Fruit fly (Drosophila melanogaster): ENCODE measurements around the gene ntc.

ntc gene

DNA sequence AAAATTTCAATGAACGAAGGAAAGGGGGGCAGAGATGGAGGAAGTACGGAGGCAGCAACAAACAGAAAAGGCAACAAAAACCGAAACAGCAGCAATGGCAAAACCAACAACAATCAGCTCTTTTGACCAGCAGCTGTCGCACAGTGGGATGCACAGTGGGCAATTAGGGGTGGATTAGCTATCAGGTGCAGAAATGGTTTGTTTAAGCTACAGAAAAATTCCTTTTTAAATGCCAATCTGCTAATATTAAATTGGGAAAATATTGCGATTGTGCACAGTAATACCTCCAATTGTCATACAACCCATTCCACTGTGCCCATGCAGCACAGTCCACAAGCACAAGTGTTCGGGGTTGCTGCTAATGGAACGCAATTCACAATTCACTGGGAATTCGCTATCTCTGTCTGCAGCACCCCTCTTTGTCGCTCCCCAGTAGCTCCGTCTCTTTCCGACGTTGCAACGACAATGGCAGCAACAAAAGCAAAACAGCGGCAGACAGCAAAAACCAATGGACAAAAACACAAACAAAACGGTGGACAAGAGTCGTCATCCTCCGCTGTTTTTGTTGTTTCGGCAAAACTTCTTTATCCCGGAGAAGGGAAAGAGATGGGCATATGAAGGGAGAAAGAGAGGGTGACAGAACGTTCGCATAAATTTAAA lies 21.1 kb downstream of the ntc start (continued):
- TF ChIP-seq CG8281 (tag; optimal IDR thresholded peaks at IDR 0.05), result peak; percentile 60
- TF ChIP-seq Bdp1 (GFP tag; optimal IDR thresholded peaks at IDR 0.05), result peak; percentile 90
- peak; percentile 86 for TF ChIP-seq p53 (GFP tag; optimal IDR thresholded peaks at IDR 0.05)
- TF ChIP-seq CG9817 (tag; optimal IDR thresholded peaks at IDR 0.05), result peak; percentile 82
- TF ChIP-seq Atf-2 (GFP tag; optimal IDR thresholded peaks at IDR 0.05), result peak; percentile 96
- TF ChIP-seq unpg (GFP tag; optimal IDR thresholded peaks at IDR 0.05), result peak; percentile 96
- peak; percentile 76 for TF ChIP-seq schlank (tag; optimal IDR thresholded peaks at IDR 0.05)
- TF ChIP-seq Dad (GFP tag; optimal IDR thresholded peaks at IDR 0.05), result peak; percentile 90
- TF ChIP-seq stc (GFP tag; IDR thresholded peaks at IDR 0.05), result peak; percentile 97
- TF ChIP-seq kay (GFP tag; optimal IDR thresholded peaks at IDR 0.05), result peak; percentile 82
- TF ChIP-seq slou (GFP tag; optimal IDR thresholded peaks at IDR 0.05), result peak; percentile 85
- TF ChIP-seq fd96Cb (tag; optimal IDR thresholded peaks at IDR 0.05), result peak; percentile 89
- peak in 1 of 2 experiments; percentile 58 for TF ChIP-seq tll (GFP tag; optimal IDR thresholded peaks at IDR 0.05)
- TF ChIP-seq zen (tag; optimal IDR thresholded peaks at IDR 0.05), result peak; percentile 87
- TF ChIP-seq abd-A (tag; optimal IDR thresholded peaks at IDR 0.05), result peak; percentile 25
- no peak for TF ChIP-seq bigmax (GFP tag; optimal IDR thresholded peaks at IDR 0.05)
- peak; percentile 93 for TF ChIP-seq CG1602 (GFP tag; optimal IDR thresholded peaks at IDR 0.05)
- TF ChIP-seq sob (GFP tag; IDR thresholded peaks at IDR 0.05), result peak; percentile 94
- TF ChIP-seq ttk (GFP tag; IDR thresholded peaks at IDR 0.05), result peak; percentile 96
- TF ChIP-seq luna (GFP tag; optimal IDR thresholded peaks at IDR 0.05), result peak; percentile 80
- no peak for TF ChIP-seq pan (optimal IDR thresholded peaks at IDR 0.05)
- TF ChIP-seq pan (GFP tag; optimal IDR thresholded peaks at IDR 0.05 in 1 of 2, IDR thresholded peaks at IDR 0.05 in 1 of 2), result peak in 1 of 2 experiments; percentile 98
- peak; percentile 91 for TF ChIP-seq CG2712 (tag; optimal IDR thresholded peaks at IDR 0.05)
- peak; percentile 77 for TF ChIP-seq CG10267 (tag; optimal IDR thresholded peaks at IDR 0.05)
- TF ChIP-seq CG4854 (GFP tag; optimal IDR thresholded peaks at IDR 0.05), result peak; percentile 55
- peak; percentile 84 for TF ChIP-seq emc (GFP tag; optimal IDR thresholded peaks at IDR 0.05)
- TF ChIP-seq CG18476 (GFP tag; optimal IDR thresholded peaks at IDR 0.05), result peak; percentile 78
- TF ChIP-seq pros (GFP tag; optimal IDR thresholded peaks at IDR 0.05), result no peak
- TF ChIP-seq kni (GFP tag; optimal IDR thresholded peaks at IDR 0.05), result peak; percentile 15
- TF ChIP-seq E2f2 (GFP tag; IDR thresholded peaks at IDR 0.05), result peak; percentile 77
- TF ChIP-seq phol (tag; optimal IDR thresholded peaks at IDR 0.05), result peak; percentile 88
- TF ChIP-seq Hr39 (optimal IDR thresholded peaks at IDR 0.05), result no peak
- TF ChIP-seq z (GFP tag; IDR thresholded peaks at IDR 0.05), result peak; percentile 67; the same call in 1 of the 3 replicates
- no peak for TF ChIP-seq inv (GFP tag; IDR thresholded peaks at IDR 0.05; ENCODE audit: partially characterized antibody)
- 0 out of 2 replicates have a peak, but pooled peaks have one; percentile 32 for TF ChIP-seq tna (GFP tag; IDR thresholded peaks at IDR 0.05; ENCODE audit: partially characterized antibody)
- peak; percentile 84 for TF ChIP-seq klu (GFP tag; IDR thresholded peaks at IDR 0.05)
- TF ChIP-seq CG6813 (GFP tag; optimal IDR thresholded peaks at IDR 0.05), result peak; percentile 87
- TF ChIP-seq CG8388 (GFP tag; optimal IDR thresholded peaks at IDR 0.05), result peak; percentile 91
- TF ChIP-seq peb (GFP tag; IDR thresholded peaks at IDR 0.05), result peak; percentile 94
- peak; percentile 93 for TF ChIP-seq CG12942 (GFP tag; optimal IDR thresholded peaks at IDR 0.05)
- TF ChIP-seq pfk (GFP tag; optimal IDR thresholded peaks at IDR 0.05), result no peak
- TF ChIP-seq CG3163 (GFP tag; optimal IDR thresholded peaks at IDR 0.05), result peak; percentile 82
- peak; percentile 85 for TF ChIP-seq Neu2 (GFP tag; optimal IDR thresholded peaks at IDR 0.05; ENCODE audit: borderline replicate concordance)
- TF ChIP-seq ind (GFP tag; optimal IDR thresholded peaks at IDR 0.05), result peak; percentile 91
- TF ChIP-seq CG33557 (GFP tag; optimal IDR thresholded peaks at IDR 0.05), result peak; percentile 49
- TF ChIP-seq Nf-YB (GFP tag; optimal IDR thresholded peaks at IDR 0.05), result peak; percentile 72
- TF ChIP-seq ewg (GFP tag; optimal IDR thresholded peaks at IDR 0.05), result peak; percentile 92
- TF ChIP-seq wek (GFP tag; optimal IDR thresholded peaks at IDR 0.05), result peak; percentile 87
- TF ChIP-seq CG16779 (GFP tag; IDR thresholded peaks at IDR 0.05), result peak; percentile 81
